Fruit fly (Drosophila melanogaster) whole organism, embryonic: Measurements from ENCODE around the gene CG2021.

Experiments used
- Asciz ChIP-seq: fragments of 200-800 bp; sonication (Bioruptor generic); optimal IDR thresholded peaks from 2 replicates; lab custom pipeline; 2017; ENCODE audit warnings: missing biosample characterization, mild to moderate bottlenecking, missing genetic modification characterization, missing genetic modification reagents
- Bdp1 ChIP-seq: fragments of 200-800 bp; sonication (Bioruptor generic); optimal IDR thresholded peaks from 3 replicates; lab custom pipeline; 2016; ENCODE audit warnings: missing biosample characterization, missing genetic modification characterization
- CG12391 ChIP-seq: fragments of 200-800 bp; sonication (Bioruptor generic); optimal IDR thresholded peaks from 3 replicates; lab custom pipeline; 2018; ENCODE audit warnings: missing biosample characterization, mild to moderate bottlenecking, missing genetic modification characterization, moderate library complexity
- CG13123 ChIP-seq: fragments of 200-800 bp; sonication (Bioruptor generic); optimal IDR thresholded peaks from 2 replicates; lab custom pipeline; 2016; ENCODE audit warnings: missing biosample characterization, missing genetic modification characterization
- CG14860 ChIP-seq: fragments of 200-800 bp; sonication (Bioruptor generic); IDR thresholded peaks from 3 replicates; pipeline ENCODE4 v1.3.6; 2022; ENCODE audit warnings: missing biosample characterization, missing genetic modification characterization; ENCODE audit not compliant: partially characterized antibody
- CG14965 ChIP-seq: fragments of 200-800 bp; sonication (Bioruptor generic); optimal IDR thresholded peaks from 2 replicates; lab custom pipeline; 2016; ENCODE audit warnings: missing biosample characterization, missing genetic modification characterization, borderline replicate concordance
- CG17612 ChIP-seq: fragments of 200-800 bp; sonication (Bioruptor generic); IDR thresholded peaks from 2 replicates; pipeline ENCODE4 v1.3.6; 2022; ENCODE audit warnings: missing biosample characterization, missing genetic modification characterization
- CG18599 ChIP-seq: fragments of 200-800 bp; sonication (Bioruptor generic); optimal IDR thresholded peaks from 3 replicates; lab custom pipeline; 2017; ENCODE audit warnings: missing biosample characterization, missing genetic modification characterization, mild to moderate bottlenecking, moderate library complexity, missing genetic modification reagents
- CG2199 ChIP-seq: fragments of 200-800 bp; sonication (Bioruptor generic); IDR thresholded peaks from 3 replicates; pipeline ENCODE4 v1.3.6; 2022; ENCODE audit warnings: missing biosample characterization, missing genetic modification characterization
- CG30403 ChIP-seq: fragments of 200-800 bp; sonication (Bioruptor generic); optimal IDR thresholded peaks from 3 replicates; lab custom pipeline; 2016; ENCODE audit warnings: missing biosample characterization, missing genetic modification characterization
- CG43689 ChIP-seq: fragments of 200-800 bp; sonication (Bioruptor generic); IDR thresholded peaks from 2 replicates; pipeline ENCODE4 v1.3.6; 2022; ENCODE audit warnings: missing biosample characterization, missing genetic modification characterization
- CG4854 ChIP-seq: fragments of 200-800 bp; sonication (Bioruptor generic); optimal IDR thresholded peaks from 2 replicates; lab custom pipeline; 2016; ENCODE audit warnings: missing biosample characterization, missing genetic modification characterization, inconsistent platforms
- CG6175 ChIP-seq: fragments of 200-800 bp; sonication (Bioruptor generic); IDR thresholded peaks from 3 replicates; pipeline ENCODE4 v1.3.6; 2022; ENCODE audit warnings: missing biosample characterization, missing genetic modification characterization
- CG7987 ChIP-seq: fragments of 200-800 bp; sonication (Bioruptor generic); optimal IDR thresholded peaks from 2 replicates; lab custom pipeline; 2018; ENCODE audit warnings: missing biosample characterization, mild to moderate bottlenecking, missing genetic modification characterization, moderate library complexity
- CG9727 ChIP-seq: fragments of 200-800 bp; sonication (Bioruptor generic); optimal IDR thresholded peaks from 3 replicates; lab custom pipeline; 2017; ENCODE audit warnings: missing biosample characterization, mild to moderate bottlenecking, missing genetic modification characterization
- Dbx ChIP-seq: fragments of 200-800 bp; sonication (Bioruptor generic); IDR thresholded peaks from 3 replicates; pipeline ENCODE4 v1.3.6; 2022; ENCODE audit warnings: missing biosample characterization, missing genetic modification characterization
- Drgx ChIP-seq: fragments of 200-800 bp; sonication (Bioruptor generic); IDR thresholded peaks from 2 replicates; pipeline ENCODE4 v1.3.6; 2022; ENCODE audit warnings: missing biosample characterization, missing genetic modification characterization
- Fer2 ChIP-seq: fragments of 200-800 bp; sonication (Bioruptor generic); optimal IDR thresholded peaks from 2 replicates; lab custom pipeline; 2018; ENCODE audit warnings: missing biosample characterization, mild to moderate bottlenecking, missing genetic modification characterization, moderate library complexity
- HLH3B ChIP-seq: fragments of 200-800 bp; sonication (Bioruptor generic); IDR thresholded peaks from 2 replicates; pipeline ENCODE4 v1.3.6; 2022; ENCODE audit warnings: missing biosample characterization, missing genetic modification characterization
- Hr78 ChIP-seq, 2 experiments: fragments of 200-800 bp in 1 of 2; fragments of >200 bp in 1 of 2; sonication (Bioruptor generic) in 1 of 2; optimal IDR thresholded peaks; 2 replicates each; lab custom pipeline; 2017 to 2019; ENCODE audit warnings: missing biosample characterization in 2 of 2, missing genetic modification characterization in 2 of 2, mild to moderate bottlenecking in 1 of 2, moderate library complexity in 1 of 2
- MESR4 ChIP-seq: fragments of 200-800 bp; sonication (Bioruptor generic); optimal IDR thresholded peaks from 2 replicates; lab custom pipeline; 2018; ENCODE audit warnings: missing biosample characterization, mild to moderate bottlenecking, missing genetic modification characterization, moderate library complexity
- Max ChIP-seq: fragments of 200-800 bp; sonication (Bioruptor generic); optimal IDR thresholded peaks from 2 replicates; lab custom pipeline; 2016; ENCODE audit warnings: missing biosample characterization, mild to moderate bottlenecking, missing genetic modification characterization
- Oli ChIP-seq: fragments of 200-800 bp; sonication (Bioruptor generic); optimal IDR thresholded peaks from 2 replicates; lab custom pipeline; 2018; ENCODE audit warnings: missing biosample characterization, mild to moderate bottlenecking, missing genetic modification characterization, moderate library complexity
- Ravus ChIP-seq: fragments of 200-800 bp; sonication (Bioruptor generic); IDR thresholded peaks from 2 replicates; pipeline ENCODE4 v1.3.6; 2022; ENCODE audit warnings: missing biosample characterization, missing genetic modification characterization
- Sox100B ChIP-seq: fragments of 200-800 bp; sonication (Bioruptor generic); optimal IDR thresholded peaks from 3 replicates; lab custom pipeline; 2018; ENCODE audit warnings: missing biosample characterization, mild to moderate bottlenecking, missing genetic modification characterization
- Sox102F ChIP-seq: fragments of 200-800 bp; sonication (Bioruptor generic); optimal IDR thresholded peaks from 2 replicates; lab custom pipeline; 2018; ENCODE audit warnings: missing biosample characterization, mild to moderate bottlenecking, missing genetic modification characterization, moderate library complexity
- ap ChIP-seq: fragments of 200-800 bp; sonication (Bioruptor generic); IDR thresholded peaks from 2 replicates; pipeline ENCODE4 v1.3.6; 2022; ENCODE audit warnings: missing biosample characterization, missing genetic modification characterization
- bowl ChIP-seq: fragments of 200-800 bp; sonication (Bioruptor generic); IDR thresholded peaks from 2 replicates; pipeline ENCODE4 v1.3.6; 2022; ENCODE audit warnings: missing biosample characterization, missing genetic modification characterization
- cas ChIP-seq: fragments of 200-800 bp; sonication (Bioruptor generic); IDR thresholded peaks from 2 replicates; pipeline ENCODE4 v1.3.6; 2022; ENCODE audit warnings: missing biosample characterization, missing genetic modification characterization
- cwo ChIP-seq: fragments of 200-800 bp; sonication (Bioruptor generic); optimal IDR thresholded peaks from 3 replicates; lab custom pipeline; 2017; ENCODE audit warnings: missing biosample characterization, missing genetic modification characterization, mild to moderate bottlenecking, moderate library complexity, missing genetic modification reagents
- dmrt99B ChIP-seq: fragments of 200-800 bp; sonication (Bioruptor generic); optimal IDR thresholded peaks from 2 replicates; lab custom pipeline; 2018; ENCODE audit warnings: missing biosample characterization, mild to moderate bottlenecking, missing genetic modification characterization, moderate library complexity
- dysf ChIP-seq: fragments of 200-800 bp; sonication (Bioruptor generic); IDR thresholded peaks from 3 replicates; pipeline ENCODE4 v1.3.6; 2022; ENCODE audit warnings: missing biosample characterization, missing genetic modification characterization
- fd96Cb ChIP-seq: fragments of 200-800 bp; sonication (Bioruptor generic); optimal IDR thresholded peaks from 2 replicates; lab custom pipeline; 2018; ENCODE audit warnings: missing biosample characterization, mild to moderate bottlenecking, missing genetic modification characterization, moderate library complexity
- gcm ChIP-seq: fragments of 200-800 bp; sonication (Bioruptor generic); optimal IDR thresholded peaks from 2 replicates; lab custom pipeline; 2019; ENCODE audit warnings: missing biosample characterization, mild to moderate bottlenecking, missing genetic modification characterization, moderate library complexity
- gem ChIP-seq: fragments of 200-800 bp; sonication (Bioruptor generic); optimal IDR thresholded peaks from 2 replicates; lab custom pipeline; 2019; ENCODE audit warnings: missing biosample characterization, mild to moderate bottlenecking, missing genetic modification characterization, moderate library complexity
- gt ChIP-seq: fragments of 200-800 bp; sonication (Bioruptor generic); IDR thresholded peaks from 2 replicates; pipeline ENCODE4 v1.3.6; 2022; ENCODE audit warnings: missing biosample characterization, missing genetic modification characterization
- hb ChIP-seq: fragments of 200-800 bp; sonication (Bioruptor generic); IDR thresholded peaks from 3 replicates; pipeline ENCODE4 v1.3.6; 2022; ENCODE audit warnings: missing biosample characterization, missing genetic modification characterization; ENCODE audit not compliant: partially characterized antibody
- hkb ChIP-seq, 2 experiments: fragments of 200-800 bp in 1 of 2; fragments of >200 bp in 1 of 2; sonication (Bioruptor generic) in 1 of 2; IDR thresholded peaks in 1 of 2; optimal IDR thresholded peaks in 1 of 2; 2 replicates each; pipeline versions ENCODE4 v1.3.6 to Lab custom; 2017 to 2022; ENCODE audit warnings: missing biosample characterization in 1 of 2, missing genetic modification characterization in 1 of 2
- jigr1 ChIP-seq: fragments of 200-800 bp; sonication (Bioruptor generic); IDR thresholded peaks from 3 replicates; pipeline ENCODE4 v1.3.6; 2022; ENCODE audit warnings: missing biosample characterization, missing genetic modification characterization
- kah ChIP-seq: fragments of 200-800 bp; sonication (Bioruptor generic); optimal IDR thresholded peaks from 2 replicates; lab custom pipeline; 2018; ENCODE audit warnings: missing biosample characterization, mild to moderate bottlenecking, missing genetic modification characterization
- knrl ChIP-seq: fragments of 200-800 bp; sonication (Bioruptor generic); IDR thresholded peaks from 3 replicates; pipeline ENCODE4 v1.3.6; 2022; ENCODE audit warnings: missing biosample characterization, missing genetic modification characterization; ENCODE audit not compliant: partially characterized antibody
- lbe ChIP-seq: fragments of 200-800 bp; sonication (Bioruptor generic); optimal IDR thresholded peaks from 2 replicates; lab custom pipeline; 2016; ENCODE audit warnings: missing biosample characterization, mild to moderate bottlenecking, missing genetic modification characterization
- onecut ChIP-seq: fragments of 200-800 bp; sonication (Bioruptor generic); IDR thresholded peaks from 2 replicates; pipeline ENCODE4 v1.3.6; 2022; ENCODE audit warnings: missing biosample characterization, missing genetic modification characterization
- org-1 ChIP-seq: fragments of 200-800 bp; sonication (Bioruptor generic); optimal IDR thresholded peaks from 2 replicates; lab custom pipeline; 2017; ENCODE audit warnings: missing biosample characterization, missing genetic modification characterization
- pan ChIP-seq, 4 experiments: fragments of >200 bp in 3 of 4; fragments of 200-800 bp in 1 of 4; sonication (Bioruptor generic) in 1 of 4; optimal IDR thresholded peaks in 3 of 4; IDR thresholded peaks in 1 of 4; 2 replicates each; pipeline versions ENCODE4 v1.3.6 to Lab custom; 2017 to 2022; ENCODE audit warnings: missing biosample characterization in 2 of 4, missing genetic modification characterization in 2 of 4, mixed read lengths in 1 of 4
- sima ChIP-seq: fragments of 200-800 bp; sonication (Bioruptor generic); optimal IDR thresholded peaks from 2 replicates; lab custom pipeline; 2016; ENCODE audit warnings: missing biosample characterization, missing genetic modification characterization
- slbo ChIP-seq: fragments of 200-800 bp; sonication (Bioruptor generic); IDR thresholded peaks from 2 replicates; pipeline ENCODE4 v1.3.6; 2022; ENCODE audit warnings: missing biosample characterization, missing genetic modification characterization
- stc ChIP-seq: fragments of 200-800 bp; sonication (Bioruptor generic); IDR thresholded peaks from 2 replicates; pipeline ENCODE4 v1.3.6; 2022; ENCODE audit warnings: missing biosample characterization, missing genetic modification characterization
- tgo ChIP-seq: fragments of 200-800 bp; sonication (Bioruptor generic); IDR thresholded peaks from 3 replicates; pipeline ENCODE4 v1.3.6; 2022; ENCODE audit warnings: missing biosample characterization, missing genetic modification characterization
- ttk ChIP-seq: fragments of 200-800 bp; sonication (Bioruptor generic); IDR thresholded peaks from 2 replicates; pipeline ENCODE4 v2.1.2; 2022; ENCODE audit warnings: missing biosample characterization, missing genetic modification characterization

Gene CG2021

dm6 chr3L:1741107-1741506, 36.1 kb downstream of the CG2021 start (continued):
- TF ChIP-seq HLH3B (GFP tag; lab: Robert Waterston, UW), result no peak
- no peak for TF ChIP-seq hkb (optimal IDR thresholded peaks at IDR 0.05; lab: Kevin White, UChicago)
- TF ChIP-seq hkb (GFP tag; IDR thresholded peaks at IDR 0.05; lab: Robert Waterston, UW), result 0 out of 2 replicates have a peak, but pooled peaks have one; percentile 11
- no peak for TF ChIP-seq gt (GFP tag; lab: Robert Waterston, UW)
- TF ChIP-seq CG18599 (GFP tag; lab: Kevin White, UChicago), result no peak
- TF ChIP-seq pan (optimal IDR thresholded peaks at IDR 0.05; lab: Kevin White, UChicago), result no peak
- peak in 1 of 2 experiments; percentile 45 for TF ChIP-seq pan (GFP tag; optimal IDR thresholded peaks at IDR 0.05 in 1 of 2, IDR thresholded peaks at IDR 0.05 in 1 of 2)
- peak; percentile 45 for TF ChIP-seq CG30403 (GFP tag; lab: Kevin White, UChicago)
- TF ChIP-seq gem (tag; lab: Kevin White, UChicago), result peak; percentile 47
- TF ChIP-seq knrl (GFP tag; lab: Robert Waterston, UW), result no peak
- TF ChIP-seq gcm (GFP tag; lab: Kevin White, UChicago), result no peak
- TF ChIP-seq dysf, result no peak
- TF ChIP-seq CG13123 (GFP tag; lab: Kevin White, UChicago), result no peak
- TF ChIP-seq CG17612 (GFP tag; lab: Robert Waterston, UW), result no peak
- TF ChIP-seq Sox100B (GFP tag; lab: Kevin White, UChicago), result peak; percentile 36
- 0 out of 2 replicates have a peak, but pooled peaks have one; percentile 7 for TF ChIP-seq slbo
- TF ChIP-seq MESR4, result no peak
- TF ChIP-seq CG9727, result no peak
- no peak for TF ChIP-seq cas (GFP tag; lab: Robert Waterston, UW)
- no peak for TF ChIP-seq Drgx (GFP tag; lab: Robert Waterston, UW)
- no peak for TF ChIP-seq Dbx (GFP tag; lab: Robert Waterston, UW)
- no peak for TF ChIP-seq org-1 (GFP tag; lab: Kevin White, UChicago)
- no peak for TF ChIP-seq Fer2
- no peak for TF ChIP-seq CG6175 (GFP tag; lab: Robert Waterston, UW)
- TF ChIP-seq ttk (GFP tag; lab: Robert Waterston, UW), result 0 out of 2 replicates have a peak, but pooled peaks have one; percentile 11
- TF ChIP-seq CG14965 (GFP tag; lab: Kevin White, UChicago), result no peak
- no peak for TF ChIP-seq CG4854
- TF ChIP-seq onecut (GFP tag; lab: Robert Waterston, UW), result no peak
- no peak for TF ChIP-seq fd96Cb (tag; lab: Kevin White, UChicago)
- no peak for TF ChIP-seq CG43689
- TF ChIP-seq Asciz (GFP tag; lab: Kevin White, UChicago), result no peak
- no peak for TF ChIP-seq ap (GFP tag; lab: Robert Waterston, UW)
- TF ChIP-seq lbe (GFP tag; lab: Kevin White, UChicago), result no peak
- no peak for TF ChIP-seq sima
- no peak for TF ChIP-seq Bdp1
- TF ChIP-seq jigr1, result no peak
- TF ChIP-seq cwo (GFP tag; lab: Kevin White, UChicago), result no peak
- TF ChIP-seq Hr78 (GFP tag; optimal IDR thresholded peaks at IDR 0.05; lab: Kevin White, UChicago), result no peak
- no peak for TF ChIP-seq CG2199 (GFP tag; lab: Robert Waterston, UW)
- no peak for TF ChIP-seq kah (GFP tag; lab: Kevin White, UChicago)
- no peak for TF ChIP-seq Max (GFP tag; lab: Kevin White, UChicago)
- no peak for TF ChIP-seq bowl (GFP tag; lab: Robert Waterston, UW)
- TF ChIP-seq dmrt99B (tag; lab: Kevin White, UChicago), result peak; percentile 53
- no peak for TF ChIP-seq Ravus (GFP tag; lab: Robert Waterston, UW)
- no peak for TF ChIP-seq CG14860
- TF ChIP-seq CG12391 (tag; lab: Kevin White, UChicago), result no peak
- TF ChIP-seq stc, result no peak
- peak; percentile 45 for TF ChIP-seq Oli (tag; lab: Kevin White, UChicago)
- 0 out of 3 replicates have a peak, but pooled peaks have one; percentile 50 for TF ChIP-seq hb (GFP tag; lab: Robert Waterston, UW)
- no peak for TF ChIP-seq CG7987 (GFP tag; lab: Kevin White, UChicago)
- TF ChIP-seq Sox102F (GFP tag; lab: Kevin White, UChicago), result peak; percentile 36
- TF ChIP-seq tgo, result no peak; the same call in 2 of the 3 replicates
